Fruit fly (Drosophila melanogaster) whole organism, prepupa: Measurements from ENCODE around the gene CG6431.

ENCODE experiments used
- CG10631 ChIP-seq: fragments of 200-800 bp; sonication (Bioruptor generic); optimal IDR thresholded peaks from 2 replicates; lab custom pipeline; 2016; ENCODE audit warnings: missing biosample characterization, missing genetic modification characterization
- CG10669 ChIP-seq: fragments of 200-800 bp; sonication (Bioruptor generic); optimal IDR thresholded peaks from 3 replicates; lab custom pipeline; 2018; ENCODE audit warnings: missing biosample characterization, mild to moderate bottlenecking, missing genetic modification characterization, moderate library complexity
- CG11294 ChIP-seq: fragments of 200-800 bp; sonication (Bioruptor generic); IDR thresholded peaks from 2 replicates; pipeline ENCODE4 v1.3.6; 2022; ENCODE audit warnings: missing biosample characterization, missing genetic modification characterization
- CG11902 ChIP-seq: fragments of 200-800 bp; sonication (Bioruptor generic); optimal IDR thresholded peaks from 3 replicates; lab custom pipeline; 2016; ENCODE audit warnings: missing biosample characterization, missing genetic modification characterization
- CG15336 ChIP-seq: fragments of 200-800 bp; sonication (Bioruptor generic); IDR thresholded peaks from 2 replicates; pipeline ENCODE4 v1.3.6; 2022; ENCODE audit warnings: missing biosample characterization, missing genetic modification characterization
- CG1621 ChIP-seq: fragments of 200-800 bp; sonication (Bioruptor generic); optimal IDR thresholded peaks from 3 replicates; lab custom pipeline; 2018; ENCODE audit warnings: missing biosample characterization, mild to moderate bottlenecking, missing genetic modification characterization
- CG16779 ChIP-seq: fragments of 200-800 bp; sonication (Bioruptor generic); optimal IDR thresholded peaks from 3 replicates; lab custom pipeline; 2017; ENCODE audit warnings: missing biosample characterization, mild to moderate bottlenecking, missing genetic modification characterization
- CG31627 ChIP-seq: fragments of 200-800 bp; sonication (Bioruptor generic); optimal IDR thresholded peaks from 3 replicates; lab custom pipeline; 2016; ENCODE audit warnings: missing biosample characterization, missing genetic modification characterization
- CG32006 ChIP-seq: fragments of 200-800 bp; sonication (Bioruptor generic); optimal IDR thresholded peaks from 3 replicates; lab custom pipeline; 2017; ENCODE audit warnings: missing biosample characterization, mild to moderate bottlenecking, missing genetic modification characterization
- CG34406 ChIP-seq: fragments of 200-800 bp; sonication (Bioruptor generic); optimal IDR thresholded peaks from 3 replicates; lab custom pipeline; 2016; ENCODE audit warnings: missing biosample characterization, missing genetic modification characterization
- CG3919 ChIP-seq: fragments of 200-800 bp; sonication (Bioruptor generic); optimal IDR thresholded peaks from 3 replicates; lab custom pipeline; 2016; ENCODE audit warnings: missing biosample characterization, missing genetic modification characterization
- CG4318 ChIP-seq: fragments of 200-800 bp; sonication (Bioruptor generic); optimal IDR thresholded peaks from 3 replicates; lab custom pipeline; 2017; ENCODE audit warnings: missing biosample characterization, mild to moderate bottlenecking, missing genetic modification characterization
- CG6163 ChIP-seq: fragments of 200-800 bp; sonication (Bioruptor generic); IDR thresholded peaks from 3 replicates; pipeline ENCODE4 v1.3.6; 2022; ENCODE audit warnings: missing biosample characterization, missing genetic modification characterization
- CG6276 ChIP-seq: fragments of 200-800 bp; sonication (Bioruptor generic); optimal IDR thresholded peaks from 2 replicates; lab custom pipeline; 2017; ENCODE audit warnings: missing biosample characterization, mild to moderate bottlenecking, missing genetic modification characterization
- CG6808 ChIP-seq: fragments of 200-800 bp; sonication (Bioruptor generic); optimal IDR thresholded peaks from 3 replicates; lab custom pipeline; 2017; ENCODE audit warnings: missing biosample characterization, missing genetic modification characterization, mild to moderate bottlenecking, moderate library complexity, missing genetic modification reagents
- CG6854 ChIP-seq: fragments of 200-800 bp; sonication (Bioruptor generic); optimal IDR thresholded peaks from 2 replicates; lab custom pipeline; 2017; ENCODE audit warnings: missing biosample characterization, mild to moderate bottlenecking, missing genetic modification characterization
- CG8119 ChIP-seq: fragments of 200-800 bp; sonication (Bioruptor generic); IDR thresholded peaks from 3 replicates; pipeline ENCODE4 v1.3.6; 2022; ENCODE audit warnings: missing biosample characterization, missing genetic modification characterization
- CG8632 ChIP-seq: fragments of 200-800 bp; sonication (Bioruptor generic); optimal IDR thresholded peaks from 3 replicates; lab custom pipeline; 2016; ENCODE audit warnings: missing biosample characterization, missing genetic modification characterization
- CG9139 ChIP-seq: fragments of 200-800 bp; sonication (Bioruptor generic); optimal IDR thresholded peaks from 3 replicates; lab custom pipeline; 2017; ENCODE audit warnings: missing biosample characterization, mild to moderate bottlenecking, missing genetic modification characterization
- Eip75B ChIP-seq: fragments of 200-800 bp; sonication (Bioruptor generic); optimal IDR thresholded peaks from 3 replicates; lab custom pipeline; 2016; ENCODE audit warnings: missing biosample characterization, missing genetic modification characterization
- Eip78C ChIP-seq: fragments of 200-800 bp; sonication (Bioruptor generic); peaks from one replicate; lab custom pipeline; 2016; ENCODE audit warnings: missing biosample characterization, missing genetic modification characterization
- Eip93F ChIP-seq: fragments of 200-800 bp; sonication (Bioruptor generic); optimal IDR thresholded peaks from 2 replicates; lab custom pipeline; 2016; ENCODE audit warnings: missing biosample characterization, mild to moderate bottlenecking, missing genetic modification characterization
- Ets21C ChIP-seq: fragments of 200-800 bp; sonication (Bioruptor generic); optimal IDR thresholded peaks from 3 replicates; lab custom pipeline; 2016; ENCODE audit warnings: missing biosample characterization, missing genetic modification characterization
- Ets96B ChIP-seq: fragments of 200-800 bp; optimal IDR thresholded peaks from 2 replicates; lab custom pipeline; 2019; ENCODE audit warnings: missing biosample characterization, mild to moderate bottlenecking, missing genetic modification characterization, moderate library complexity
- Gug ChIP-seq: fragments of 200-800 bp; sonication (Bioruptor generic); IDR thresholded peaks from 2 replicates; pipeline ENCODE4 v1.3.6; 2022; ENCODE audit warnings: missing biosample characterization, missing genetic modification characterization
- Hr4 ChIP-seq: fragments of 200-800 bp; sonication (Bioruptor generic); optimal IDR thresholded peaks from 3 replicates; lab custom pipeline; 2016; ENCODE audit warnings: missing biosample characterization, missing genetic modification characterization
- Lpt ChIP-seq: fragments of 200-800 bp; sonication (Bioruptor generic); optimal IDR thresholded peaks from 3 replicates; lab custom pipeline; 2016; ENCODE audit warnings: missing biosample characterization, missing genetic modification characterization
- Met ChIP-seq: fragments of 200-800 bp; sonication (Bioruptor generic); optimal IDR thresholded peaks from 3 replicates; lab custom pipeline; 2016; ENCODE audit warnings: missing biosample characterization, missing genetic modification characterization
- Smox ChIP-seq: fragments of 200-800 bp; sonication (Bioruptor generic); optimal IDR thresholded peaks from 3 replicates; lab custom pipeline; 2016; ENCODE audit warnings: missing biosample characterization, missing genetic modification characterization
- Sox102F ChIP-seq: fragments of 200-800 bp; sonication (Bioruptor generic); optimal IDR thresholded peaks from 2 replicates; lab custom pipeline; 2016; ENCODE audit warnings: missing biosample characterization, mild to moderate bottlenecking, missing genetic modification characterization
- Sox14 ChIP-seq: fragments of 200-800 bp; sonication (Bioruptor generic); optimal IDR thresholded peaks from 3 replicates; lab custom pipeline; 2016; ENCODE audit warnings: missing biosample characterization, missing genetic modification characterization
- Sox15 ChIP-seq: fragments of 200-800 bp; sonication (Bioruptor generic); optimal IDR thresholded peaks from 3 replicates; lab custom pipeline; 2016; ENCODE audit warnings: missing biosample characterization, missing genetic modification characterization
- acj6 ChIP-seq: fragments of 200-800 bp; sonication (Bioruptor generic); optimal IDR thresholded peaks from 3 replicates; lab custom pipeline; 2016; ENCODE audit warnings: missing biosample characterization, missing genetic modification characterization
- cyc ChIP-seq: fragments of 200-800 bp; sonication (Bioruptor generic); optimal IDR thresholded peaks from 3 replicates; lab custom pipeline; 2016; ENCODE audit warnings: missing biosample characterization, missing genetic modification characterization
- dac ChIP-seq: fragments of 200-800 bp; sonication (Bioruptor generic); optimal IDR thresholded peaks from 2 replicates; lab custom pipeline; 2017; ENCODE audit warnings: missing biosample characterization, mild to moderate bottlenecking, missing genetic modification characterization
- dsx ChIP-seq: fragments of 200-800 bp; optimal IDR thresholded peaks from 3 replicates; lab custom pipeline; 2019; ENCODE audit warnings: missing biosample characterization, mild to moderate bottlenecking, missing genetic modification characterization, moderate library complexity; ENCODE audit not compliant: poor library complexity, severe bottlenecking
- esn ChIP-seq: fragments of 200-800 bp; sonication (Bioruptor generic); optimal IDR thresholded peaks from 2 replicates; lab custom pipeline; 2016; ENCODE audit warnings: missing biosample characterization, mild to moderate bottlenecking, missing genetic modification characterization, moderate library complexity
- fd85E ChIP-seq: fragments of 200-800 bp; sonication (Bioruptor generic); optimal IDR thresholded peaks from 3 replicates; lab custom pipeline; 2016; ENCODE audit warnings: missing biosample characterization, missing genetic modification characterization
- lz ChIP-seq: fragments of 200-800 bp; sonication (Bioruptor generic); optimal IDR thresholded peaks from 3 replicates; lab custom pipeline; 2016; ENCODE audit warnings: missing biosample characterization, missing genetic modification characterization
- net ChIP-seq: fragments of 200-800 bp; sonication (Bioruptor generic); optimal IDR thresholded peaks from 3 replicates; lab custom pipeline; 2016; ENCODE audit warnings: missing biosample characterization, missing genetic modification characterization
- pdm3 ChIP-seq: fragments of 200-800 bp; sonication (Bioruptor generic); optimal IDR thresholded peaks from 3 replicates; lab custom pipeline; 2016; ENCODE audit warnings: missing biosample characterization, missing genetic modification characterization
- salr ChIP-seq, 2 experiments: fragments of 200-800 bp; sonication (Bioruptor generic); optimal IDR thresholded peaks; 3 replicates each; lab custom pipeline; 2016 to 2018; ENCODE audit warnings: missing biosample characterization in 2 of 2, missing genetic modification characterization in 2 of 2, mild to moderate bottlenecking in 1 of 2
- spab ChIP-seq: fragments of 200-800 bp; sonication (Bioruptor generic); optimal IDR thresholded peaks from 2 replicates; lab custom pipeline; 2017; ENCODE audit warnings: missing biosample characterization, mild to moderate bottlenecking, missing genetic modification characterization, missing genetic modification reagents
- ss ChIP-seq, 2 experiments: fragments of 200-800 bp; sonication (Bioruptor generic); optimal IDR thresholded peaks; 2 replicates in 1 of 2; 3 replicates in 1 of 2; lab custom pipeline; 2017 to 2018; ENCODE audit warnings: mild to moderate bottlenecking in 2 of 2, missing biosample characterization in 2 of 2, missing genetic modification characterization in 2 of 2, moderate library complexity in 1 of 2
- svp ChIP-seq: fragments of 200-800 bp; sonication (Bioruptor generic); peaks from one replicate; lab custom pipeline; 2016; ENCODE audit warnings: missing biosample characterization, missing genetic modification characterization
- topi ChIP-seq: fragments of 200-800 bp; sonication (Bioruptor generic); optimal IDR thresholded peaks from 3 replicates; lab custom pipeline; 2016; ENCODE audit warnings: missing biosample characterization, missing genetic modification characterization
- vri ChIP-seq: fragments of 200-800 bp; sonication (Bioruptor generic); optimal IDR thresholded peaks from 3 replicates; lab custom pipeline; 2016; ENCODE audit warnings: missing biosample characterization, mild to moderate bottlenecking, missing genetic modification characterization

CG6431 gene

DNA sequence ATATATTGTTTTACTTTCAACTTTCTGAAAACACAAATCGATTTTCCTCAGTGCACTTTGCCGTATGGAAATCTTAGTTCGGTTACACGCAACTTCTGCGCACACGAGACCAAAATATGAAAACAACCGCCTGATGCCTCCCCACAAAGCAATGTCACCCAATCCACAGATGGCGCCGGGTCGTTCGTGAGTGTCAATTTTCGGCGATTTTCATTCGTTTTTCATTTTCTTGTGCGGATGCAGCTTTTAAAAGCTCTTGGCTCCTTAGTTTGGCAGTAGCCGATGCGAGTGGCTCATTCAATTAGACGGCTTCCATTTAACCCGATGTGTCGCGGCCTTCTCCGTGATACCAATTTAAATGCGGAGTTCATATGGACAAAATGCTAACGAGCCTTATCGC, at the start of gene CG6431:
CG6431 (plus strand) TSS at position 301 of the 400 bp plus-strand sequence.
- TF ChIP-seq cyc = no peak
- no peak for TF ChIP-seq CG11294 (GFP tag; lab: Robert Waterston, UW)
- TF ChIP-seq CG4318 (GFP tag; lab: Kevin White, UChicago) = no peak
- TF ChIP-seq CG10669 = no peak
- TF ChIP-seq CG6276 (GFP tag; lab: Kevin White, UChicago) = no peak
- no peak for TF ChIP-seq CG6808 (GFP tag; lab: Kevin White, UChicago)
- no peak for TF ChIP-seq vri (GFP tag; lab: Kevin White, UChicago)
- no peak for TF ChIP-seq Met (GFP tag; lab: Kevin White, UChicago)
- no peak for TF ChIP-seq CG8119
- TF ChIP-seq svp (GFP tag; lab: Kevin White, UChicago) = no peak
- TF ChIP-seq Eip78C (GFP tag; lab: Kevin White, UChicago) = no peak
- TF ChIP-seq Sox102F (GFP tag; lab: Kevin White, UChicago) = no peak
- TF ChIP-seq Sox15 (GFP tag; lab: Kevin White, UChicago) = no peak
- no peak for TF ChIP-seq dac (GFP tag; lab: Kevin White, UChicago)
- TF ChIP-seq net (GFP tag; lab: Kevin White, UChicago) = no peak
- TF ChIP-seq ss (GFP tag; optimal IDR thresholded peaks at IDR 0.05; lab: Kevin White, UChicago) = no peak
- TF ChIP-seq CG8632 (GFP tag; lab: Kevin White, UChicago) = no peak
- TF ChIP-seq spab = no peak
- TF ChIP-seq, all 60 proteins: peak for 0

DNA sequence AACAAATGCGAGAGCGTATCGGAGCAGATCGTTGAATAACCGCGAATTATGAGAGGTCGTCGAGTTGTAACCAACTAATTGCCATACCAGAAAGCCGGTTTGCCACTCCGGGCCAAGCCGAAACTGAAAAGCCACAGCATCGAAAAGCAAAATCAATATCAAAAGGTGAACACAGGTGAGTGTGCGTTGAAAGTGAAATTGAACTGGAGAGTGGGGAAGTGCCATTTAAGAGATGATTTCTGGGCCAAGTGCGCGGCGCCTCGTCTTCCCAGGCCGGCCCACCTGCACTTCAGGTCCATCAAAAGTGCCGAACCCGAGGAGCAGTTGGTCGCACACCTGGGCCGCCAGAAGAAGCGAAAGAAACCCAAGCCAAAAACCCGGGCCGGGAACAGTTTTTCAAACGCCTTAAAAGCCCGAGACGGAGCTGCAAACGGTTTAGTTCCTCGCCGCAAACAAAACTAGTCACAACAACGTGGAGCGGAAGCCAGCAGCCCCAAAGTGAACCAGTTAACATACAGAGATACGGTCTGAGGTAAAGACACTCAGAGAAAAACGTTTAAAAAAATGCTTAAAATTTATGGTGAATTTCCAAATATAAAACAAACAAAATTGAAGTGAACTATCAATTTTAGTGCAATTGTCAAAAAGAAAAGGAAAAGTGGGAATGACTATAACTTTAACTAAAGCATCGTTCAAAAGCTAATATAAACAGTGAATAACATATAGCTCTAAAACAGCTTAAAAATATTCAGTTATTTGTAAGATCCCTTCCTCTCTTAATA, 46.9 kb upstream of the CG6431 start, which contains the start of gene CG17104:
CG17104 (plus strand) TSS at position 266 of the 782 bp plus-strand sequence.
- TF ChIP-seq esn (GFP tag; lab: Kevin White, UChicago) (peak; percentile 65), CG6276 (GFP tag; lab: Kevin White, UChicago) (peak; percentile 77), CG6163 (GFP tag; lab: Robert Waterston, UW) (peak; percentile 68; the same call in 2 of the 3 replicates), CG10631 (GFP tag; lab: Kevin White, UChicago) (peak; percentile 71), CG11902 (GFP tag; lab: Kevin White, UChicago) (peak; percentile 4), Ets96B (peak; percentile 72), topi (GFP tag; lab: Kevin White, UChicago) (peak; percentile 63), Ets21C (GFP tag; lab: Kevin White, UChicago) (peak; percentile 6), Gug (peak; percentile 58; the same call in 1 of the 2 replicates), CG8632 (GFP tag; lab: Kevin White, UChicago) (peak; percentile 61), Eip78C (GFP tag; lab: Kevin White, UChicago) (peak; percentile 94), fd85E (no peak), net (GFP tag; lab: Kevin White, UChicago) (peak; percentile 77), Met (GFP tag; lab: Kevin White, UChicago) (peak; percentile 60), CG6854 (GFP tag; lab: Kevin White, UChicago) (no peak), lz (GFP tag; lab: Kevin White, UChicago) (peak; percentile 51), CG16779 (tag; lab: Kevin White, UChicago) (no peak), CG6808 (GFP tag; lab: Kevin White, UChicago) (peak; percentile 56), CG8119 (peak; percentile 89), Sox14 (GFP tag; lab: Kevin White, UChicago) (peak; percentile 60), ss (GFP tag; optimal IDR thresholded peaks at IDR 0.05; lab: Kevin White, UChicago) (peak; percentile 47 to 73), pdm3 (GFP tag; lab: Kevin White, UChicago) (peak; percentile 73), vri (GFP tag; lab: Kevin White, UChicago) (peak; percentile 6), CG31627 (peak; percentile 47), CG34406 (GFP tag; lab: Kevin White, UChicago) (peak; percentile 55), CG15336 (GFP tag; lab: Robert Waterston, UW) (peak; percentile 82), dsx (peak; percentile 61), Smox (GFP tag; lab: Kevin White, UChicago) (peak; percentile 55), Sox102F (GFP tag; lab: Kevin White, UChicago) (peak; percentile 37), Eip75B (GFP tag; lab: Kevin White, UChicago) (peak; percentile 73), salr (GFP tag; optimal IDR thresholded peaks at IDR 0.05; lab: Kevin White, UChicago) (peak in 1 of 2 experiments; percentile 48), CG4318 (GFP tag; lab: Kevin White, UChicago) (peak; percentile 67), CG3919 (GFP tag; lab: Kevin White, UChicago) (peak; percentile 69), CG9139 (GFP tag; lab: Kevin White, UChicago) (no peak), Hr4 (GFP tag; lab: Kevin White, UChicago) (peak; percentile 81), acj6 (GFP tag; lab: Kevin White, UChicago) (peak; percentile 61), Lpt (peak; percentile 68), Eip93F (GFP tag; lab: Kevin White, UChicago) (no peak), CG32006 (GFP tag; lab: Kevin White, UChicago) (peak; percentile 89), CG1621 (tag; lab: Kevin White, UChicago) (peak; percentile 55)
